Worm (Caenorhabditis elegans) whole organism, mixed stage, embryonic: ENCODE measurements around the gene sri-43.
"Not testable (repeated sequence)": the region's sequence is repeated elsewhere in the genome, so short reads cannot be mapped to it uniquely, and the experiment has no call there.

Experiments
- M03D4.4 ChIP-seq: sonication (generic microtip); optimal IDR thresholded peaks from 2 replicates; lab custom pipeline; 2017; ENCODE audit warnings: mild to moderate bottlenecking, missing genetic modification characterization, missing compliant biosample characterization
- bed-3 ChIP-seq: fragments of 200-800 bp; sonication (Bioruptor generic); optimal IDR thresholded peaks from 3 replicates; lab custom pipeline; 2018; ENCODE audit warnings: mild to moderate bottlenecking, missing genetic modification characterization, moderate library complexity, missing compliant biosample characterization
- blmp-1 ChIP-seq: fragments of 150-350 bp; optimal IDR thresholded peaks from 2 replicates; lab custom pipeline; 2014; ENCODE audit warnings: missing biosample characterization, missing genetic modification characterization
- ceh-39 ChIP-seq: fragments of 150-350 bp; optimal IDR thresholded peaks from 2 replicates; lab custom pipeline; 2014; ENCODE audit warnings: missing biosample characterization, missing genetic modification characterization
- ceh-43 ChIP-seq: fragments of 200-800 bp; sonication (Bioruptor generic); optimal IDR thresholded peaks from 2 replicates; lab custom pipeline; 2018; ENCODE audit warnings: mild to moderate bottlenecking, missing genetic modification characterization, moderate library complexity, missing compliant biosample characterization
- ceh-83 ChIP-seq: fragments of 200-800 bp; sonication (Bioruptor generic); optimal IDR thresholded peaks from 2 replicates; lab custom pipeline; 2018; ENCODE audit warnings: mild to moderate bottlenecking, missing genetic modification characterization, missing compliant biosample characterization
- cnd-1 ChIP-seq: fragments of 200-800 bp; sonication (Bioruptor generic); optimal IDR thresholded peaks from 2 replicates; lab custom pipeline; 2018; ENCODE audit warnings: mild to moderate bottlenecking, missing genetic modification characterization, missing compliant biosample characterization
- drap-1 ChIP-seq: fragments of 200-800 bp; sonication (Bioruptor generic); optimal IDR thresholded peaks from 3 replicates; lab custom pipeline; 2018; ENCODE audit warnings: mild to moderate bottlenecking, missing genetic modification characterization, missing compliant biosample characterization
- elt-1 ChIP-seq: sonication (generic microtip); optimal IDR thresholded peaks from 2 replicates; lab custom pipeline; 2017; ENCODE audit warnings: missing genetic modification characterization, mild to moderate bottlenecking, missing compliant biosample characterization, antibody characterized with exemption, moderate library complexity, borderline replicate concordance; ENCODE audit not compliant: insufficient read depth
- elt-3 ChIP-seq: fragments of 150-350 bp; optimal IDR thresholded peaks from 2 replicates; lab custom pipeline; 2014; ENCODE audit warnings: missing biosample characterization, missing genetic modification characterization
- hlh-1 ChIP-seq: fragments of 150-350 bp; optimal IDR thresholded peaks from 2 replicates; lab custom pipeline; 2014; ENCODE audit warnings: missing biosample characterization, missing genetic modification reagents, missing genetic modification characterization
- lin-13 ChIP-seq: fragments of 150-350 bp; optimal IDR thresholded peaks from 2 replicates; lab custom pipeline; 2014; ENCODE audit warnings: missing biosample characterization, missing genetic modification characterization
- lsy-2 ChIP-seq: fragments of 150-350 bp; optimal IDR thresholded peaks from 2 replicates; lab custom pipeline; 2014; ENCODE audit warnings: missing biosample characterization, missing genetic modification characterization
- mab-5 ChIP-seq: fragments of 150-350 bp; optimal IDR thresholded peaks from 2 replicates; lab custom pipeline; 2014; ENCODE audit warnings: missing biosample characterization, missing genetic modification characterization
- mep-1 ChIP-seq: fragments of 150-350 bp; optimal IDR thresholded peaks from 2 replicates; lab custom pipeline; 2017; ENCODE audit warnings: missing biosample characterization, missing genetic modification reagents, missing genetic modification characterization, inconsistent platforms
- mls-2 ChIP-seq: sonication (generic microtip); optimal IDR thresholded peaks from 2 replicates; lab custom pipeline; 2016; ENCODE audit warnings: mild to moderate bottlenecking, missing genetic modification characterization, moderate library complexity, missing compliant biosample characterization
- nhr-12 ChIP-seq: fragments of 150-350 bp; optimal IDR thresholded peaks from 2 replicates; lab custom pipeline; 2014; ENCODE audit warnings: missing biosample characterization, missing genetic modification characterization
- nhr-2 ChIP-seq: fragments of 150-350 bp; optimal IDR thresholded peaks from 2 replicates; lab custom pipeline; 2014; ENCODE audit warnings: missing biosample characterization, missing genetic modification characterization
- nhr-76 ChIP-seq: sonication (generic microtip); optimal IDR thresholded peaks from 2 replicates; lab custom pipeline; 2017; ENCODE audit warnings: missing biosample characterization, missing genetic modification characterization
- pha-4 ChIP-seq: fragments of 150-350 bp; optimal IDR thresholded peaks from 2 replicates; lab custom pipeline; 2018; ENCODE audit warnings: missing biosample characterization, missing genetic modification reagents, missing genetic modification characterization
- snpc-4 ChIP-seq: fragments of 150-350 bp; optimal IDR thresholded peaks from 2 replicates; lab custom pipeline; 2014; ENCODE audit warnings: missing biosample characterization, missing genetic modification characterization
- sptf-1 ChIP-seq: sonication (generic microtip); optimal IDR thresholded peaks from 2 replicates; lab custom pipeline; 2017; ENCODE audit warnings: mild to moderate bottlenecking, missing genetic modification characterization, moderate library complexity, missing compliant biosample characterization
- tbx-8 ChIP-seq: fragments of 200-800 bp; sonication (Bioruptor generic); optimal IDR thresholded peaks from 2 replicates; lab custom pipeline; 2018; ENCODE audit warnings: mild to moderate bottlenecking, missing genetic modification characterization, moderate library complexity, missing compliant biosample characterization
- unc-120 ChIP-seq: sonication (generic microtip); optimal IDR thresholded peaks from 2 replicates; lab custom pipeline; 2017; ENCODE audit warnings: missing genetic modification characterization, missing compliant biosample characterization; ENCODE audit not compliant: poor library complexity, severe bottlenecking
- unc-39 ChIP-seq: fragments of 150-350 bp; optimal IDR thresholded peaks from 2 replicates; lab custom pipeline; 2014; ENCODE audit warnings: missing biosample characterization, missing genetic modification characterization
- unc-62 ChIP-seq: fragments of 150-350 bp; optimal IDR thresholded peaks from 2 replicates; lab custom pipeline; 2014; ENCODE audit warnings: missing biosample characterization, missing genetic modification reagents, missing genetic modification characterization
- ztf-11 ChIP-seq: fragments of 150-350 bp; optimal IDR thresholded peaks from 2 replicates; lab custom pipeline; 2014; ENCODE audit warnings: missing biosample characterization, missing genetic modification characterization

sri-43 gene

DNA sequence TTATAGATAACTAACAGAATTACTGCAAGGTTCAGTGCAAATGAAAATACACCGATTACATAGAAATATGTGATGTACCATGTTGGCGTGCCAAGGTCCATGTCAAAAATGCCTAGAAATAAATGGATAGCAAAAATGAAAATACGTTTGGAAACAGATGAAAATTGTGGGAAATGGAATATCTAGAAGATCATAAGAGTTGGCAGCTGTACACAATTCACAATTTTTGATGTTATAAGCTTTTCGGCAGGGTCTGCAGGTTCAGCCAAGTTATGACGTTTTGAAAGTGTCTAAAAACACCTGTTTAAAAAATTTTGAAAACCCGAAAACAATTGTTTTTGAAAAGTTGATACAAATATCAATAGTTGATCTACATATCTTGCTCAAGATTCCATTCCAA is at the start of gene sri-43:
Gene sri-43 (minus strand): TSS at position 101 of the 400 bp plus-strand sequence.
- TF ChIP-seq M03D4.4, blmp-1, snpc-4 (tag; lab: Kevin White, UChicago): not testable (repeated sequence)

DNA sequence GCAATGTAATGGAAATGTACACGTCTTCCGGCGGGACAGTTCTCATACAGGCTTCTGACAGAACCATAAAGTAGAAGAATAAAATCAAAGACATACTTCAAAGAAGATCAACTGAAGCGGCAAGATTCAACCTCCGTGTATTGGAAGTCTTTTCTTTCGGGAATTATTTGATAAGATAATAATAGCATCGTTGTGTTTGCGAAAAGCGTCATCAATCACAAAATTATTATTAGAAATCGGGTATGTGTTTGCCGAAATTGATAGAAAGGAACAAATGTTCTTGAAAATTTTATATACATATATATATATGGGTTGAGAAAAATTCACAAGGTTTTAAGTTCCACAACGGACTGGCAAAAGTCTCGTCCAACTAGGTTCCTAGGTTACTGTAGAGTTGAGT is 47.1 kb upstream of the sri-43 start, which contains the start of gene Y27F2A.9:
Gene Y27F2A.9 (minus strand): TSS at position 101 of the 400 bp plus-strand sequence.
- TF ChIP-seq unc-62; drap-1; elt-3 (tag; lab: Kevin White, UChicago): not testable (repeated sequence)

DNA sequence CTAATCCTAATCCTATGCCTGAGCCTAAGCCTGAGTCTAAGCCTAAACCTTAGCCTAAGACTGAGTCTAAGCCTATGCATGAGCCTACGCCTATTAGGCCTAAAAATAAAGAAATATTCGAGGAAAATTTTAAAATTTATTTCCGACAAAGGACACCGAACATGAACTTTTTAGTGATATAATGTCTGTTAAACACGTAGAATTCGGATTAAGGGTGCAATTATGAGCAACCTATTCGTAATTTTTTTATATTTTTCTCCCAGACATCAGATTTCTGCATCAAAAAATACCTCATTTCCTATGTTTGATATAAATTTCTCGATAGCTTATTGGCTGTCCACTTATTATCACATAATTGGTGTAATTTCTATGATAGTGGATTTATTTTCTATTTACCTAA is 44.6 kb upstream of the sri-43 start, which contains the start of gene Y27F2A.11:
Gene Y27F2A.11 (plus strand): TSS at position 301 of the 400 bp plus-strand sequence.
- not testable (repeated sequence) for TF ChIP-seq M03D4.4 (tag; lab: Kevin White, UChicago); lin-13 (tag; lab: Kevin White, UChicago); tbx-8 (GFP tag; lab: Kevin White, UChicago)

DNA sequence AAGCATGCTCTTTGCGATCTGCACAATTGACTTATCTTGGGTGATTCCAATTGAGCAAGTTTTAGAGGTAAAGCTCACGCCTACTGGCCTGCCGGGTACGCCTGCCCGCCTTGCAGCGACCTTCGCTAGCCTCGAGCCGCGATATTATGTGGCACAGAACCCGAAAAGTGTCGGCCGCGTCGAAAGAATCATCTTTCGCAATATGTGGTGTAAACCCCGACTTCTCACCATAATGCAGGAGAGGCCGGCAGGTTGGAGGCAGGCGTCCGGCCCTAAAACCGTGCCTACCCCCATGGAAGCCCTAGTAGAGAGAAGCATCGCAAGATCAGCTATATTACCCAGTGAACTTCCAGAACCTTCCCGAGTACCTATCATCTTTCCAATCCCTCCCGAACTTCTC is 41.4 kb upstream of the sri-43 start:
- TF ChIP-seq hlh-1 (tag; lab: Kevin White, UChicago) (no peak), mep-1 (tag; lab: Kevin White, UChicago) (no peak), ceh-83 (no peak), M03D4.4 (tag; lab: Kevin White, UChicago) (no peak), bed-3 (no peak), ceh-39 (no peak), nhr-2 (no peak), snpc-4 (tag; lab: Kevin White, UChicago) (no peak), mab-5 (tag; lab: Kevin White, UChicago) (no peak), elt-3 (tag; lab: Kevin White, UChicago) (no peak), ztf-11 (tag; lab: Kevin White, UChicago) (no peak), blmp-1 (tag; lab: Kevin White, UChicago) (no peak), nhr-12 (no peak), pha-4 (tag; lab: Kevin White, UChicago) (no peak), elt-1 (tag; lab: Kevin White, UChicago) (no peak), lin-13 (tag; lab: Kevin White, UChicago) (no peak), unc-120 (tag; lab: Kevin White, UChicago) (no peak), tbx-8 (GFP tag; lab: Kevin White, UChicago) (no peak), lsy-2 (tag; lab: Kevin White, UChicago) (no peak), nhr-76 (tag; lab: Kevin White, UChicago) (no peak)
- TF ChIP-seq, all 35 proteins: peak for 0

DNA sequence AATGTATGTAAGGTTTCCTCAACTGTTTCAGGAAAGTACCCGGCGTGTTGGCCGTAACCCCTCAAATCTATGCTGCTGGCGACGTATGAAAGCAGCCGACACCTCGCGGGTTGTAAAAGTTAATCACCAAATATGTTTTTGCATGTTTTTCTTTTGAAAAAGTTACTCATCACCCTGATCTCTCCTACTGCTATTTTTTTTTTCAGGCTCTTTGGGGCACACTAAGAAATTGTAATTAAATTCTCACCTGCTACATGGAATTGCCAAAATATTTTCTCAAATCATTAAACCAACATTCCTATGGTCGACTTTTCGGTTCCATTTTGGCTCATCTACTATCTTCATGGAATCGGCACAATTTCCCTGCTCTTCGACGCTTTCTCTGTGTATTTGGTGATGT is 40.4 kb upstream of the sri-43 start, which contains the start of gene sri-78:
Gene sri-78 (plus strand): TSS at position 301 of the 400 bp plus-strand sequence.
- not testable (repeated sequence) for TF ChIP-seq sptf-1 (tag; lab: Kevin White, UChicago); mls-2; cnd-1 (tag; lab: Kevin White, UChicago)
- TF ChIP-seq, all 35 proteins: peak for 0; not testable (repeated sequence) for 35

DNA sequence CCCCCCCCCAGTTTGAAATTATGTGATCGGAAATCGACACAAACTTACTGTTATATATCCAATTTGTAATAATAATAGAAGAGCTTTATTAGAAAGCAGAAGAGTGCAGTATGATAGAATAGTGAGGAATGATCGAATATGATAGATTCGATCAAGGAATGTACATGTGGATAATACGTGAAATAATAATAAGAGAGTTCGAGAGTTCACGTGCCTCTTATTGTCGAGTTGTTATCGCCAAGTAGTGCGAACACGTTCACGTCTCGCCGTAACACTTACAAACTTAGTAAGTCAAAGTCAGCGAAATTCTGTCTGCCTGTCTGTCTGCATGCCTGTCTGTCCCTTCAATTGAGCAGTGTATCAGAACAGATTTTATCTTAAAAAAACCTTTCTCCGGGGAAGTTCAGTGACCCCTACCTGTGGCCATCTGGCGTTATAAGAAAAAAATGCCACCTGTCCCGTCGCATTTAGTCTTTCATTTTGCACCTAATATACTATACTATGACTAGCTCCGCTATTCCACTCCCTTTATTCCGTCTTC is 38.9 kb upstream of the sri-43 start, which contains the start of the genes Y27F2A.6 and Y27F2A.8:
Gene Y27F2A.6 (minus strand): TSS at position 101 of the 541 bp plus-strand sequence.
Gene Y27F2A.8 (plus strand): TSS at position 491 of the 541 bp plus-strand sequence.
- not testable (repeated sequence) for TF ChIP-seq unc-39 (tag; lab: Kevin White, UChicago); bed-3; nhr-2
- TF ChIP-seq, all 35 proteins: peak for 0; not testable (repeated sequence) for 35

DNA sequence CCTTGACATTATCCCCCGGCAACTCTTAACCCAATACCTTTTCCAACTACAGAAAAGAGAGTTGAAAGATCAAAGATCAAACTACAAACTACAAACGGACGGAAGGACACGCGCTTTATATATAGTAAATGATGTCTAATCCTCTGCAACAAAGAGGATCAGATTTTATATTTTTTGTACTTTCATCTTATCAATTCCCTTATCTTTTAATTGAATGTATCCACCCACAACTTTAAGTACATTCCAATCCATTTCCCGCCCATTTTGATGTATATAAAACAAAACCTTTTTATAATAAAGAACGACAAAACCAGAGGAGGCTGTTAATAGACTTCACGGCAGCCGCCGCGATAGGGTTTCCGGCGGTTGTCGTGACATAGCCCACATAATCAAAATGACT is 33.2 kb upstream of the sri-43 start, which contains the start of gene sri-40:
Gene sri-40 (plus strand): TSS at position 301 of the 400 bp plus-strand sequence.
- TF ChIP-seq drap-1; tbx-8 (GFP tag; lab: Kevin White, UChicago); ceh-43: not testable (repeated sequence)
